Worm (Caenorhabditis elegans): ENCODE measurements around the gene nhr-137.
A peak's percentile ranks its signal among the peaks of the same experiment; 100 is the strongest.

nhr-137 gene

DNA sequence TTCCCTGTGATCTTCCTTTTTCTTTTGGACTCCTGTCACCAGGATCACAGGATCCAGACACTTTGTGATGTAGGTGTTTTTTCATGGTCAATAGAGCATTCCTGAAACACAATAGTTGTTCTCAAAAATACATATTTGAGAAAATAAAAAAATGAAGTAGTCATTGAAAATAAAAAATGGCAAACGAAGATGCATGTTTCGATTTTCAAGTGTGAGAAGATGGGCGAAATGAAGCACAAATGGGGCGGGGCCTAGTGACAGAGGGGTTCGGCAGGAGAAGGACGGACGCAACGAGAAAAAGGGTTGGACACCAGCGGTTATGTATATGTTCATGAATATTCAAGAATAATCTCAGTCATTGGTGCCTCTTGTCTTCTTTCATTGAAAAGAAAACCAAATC, 21.2 kb upstream of the nhr-137 start, which contains the start of gene F38B6.6:
Gene F38B6.6, minus strand, starts transcription at position 101 of the 400 bp plus-strand sequence.
- TF ChIP-seq nhr-102 (tag; optimal IDR thresholded peaks at IDR 0.05) (no peak), fkh-10 (GFP tag; optimal IDR thresholded peaks at IDR 0.05) (peak; percentile 11)

DNA sequence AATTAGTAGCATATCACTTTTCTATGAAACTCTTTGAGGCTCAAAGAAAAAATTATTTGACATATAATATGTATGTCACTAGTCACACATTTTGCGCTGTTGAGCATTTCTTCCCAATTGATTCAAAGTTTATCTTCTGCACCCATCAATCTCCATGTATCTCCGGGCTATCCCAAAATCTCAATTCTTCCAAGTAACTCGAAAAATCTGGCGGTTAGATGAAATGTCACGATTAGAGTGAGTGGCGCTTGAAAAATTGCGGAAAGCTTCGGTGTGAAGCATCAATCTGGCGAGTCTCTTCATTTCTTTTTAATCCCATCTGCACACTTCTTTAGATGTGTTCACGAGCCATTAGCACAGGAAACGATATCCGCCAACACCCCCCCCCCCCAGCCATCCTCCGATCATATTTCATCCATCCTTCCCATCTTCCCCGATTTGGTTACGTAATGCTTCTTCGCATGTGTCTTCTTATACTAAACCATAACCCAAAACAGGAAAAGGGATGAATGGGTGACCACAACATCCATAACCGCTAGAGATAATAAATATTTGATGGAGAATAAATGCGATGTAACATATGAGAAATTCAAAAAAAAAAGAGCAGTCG, 20.2 kb upstream of the nhr-137 start:
- TF ChIP-seq ceh-20 (GFP tag; IDR thresholded peaks at IDR 0.05) (0 out of 2 replicates have a peak, but pooled peaks have one; percentile 16), lin-39 (tag; optimal IDR thresholded peaks at IDR 0.05) (no peak), unc-62 (GFP tag; optimal IDR thresholded peaks at IDR 0.05 in 1 of 2) (peak in 1 of 2 experiments; percentile 89), unc-62 (tag; optimal IDR thresholded peaks at IDR 0.05) (no peak), aha-1 (tag) (peak; percentile 63), nhr-42 (GFP tag; IDR thresholded peaks at IDR 0.05) (no peak)

DNA sequence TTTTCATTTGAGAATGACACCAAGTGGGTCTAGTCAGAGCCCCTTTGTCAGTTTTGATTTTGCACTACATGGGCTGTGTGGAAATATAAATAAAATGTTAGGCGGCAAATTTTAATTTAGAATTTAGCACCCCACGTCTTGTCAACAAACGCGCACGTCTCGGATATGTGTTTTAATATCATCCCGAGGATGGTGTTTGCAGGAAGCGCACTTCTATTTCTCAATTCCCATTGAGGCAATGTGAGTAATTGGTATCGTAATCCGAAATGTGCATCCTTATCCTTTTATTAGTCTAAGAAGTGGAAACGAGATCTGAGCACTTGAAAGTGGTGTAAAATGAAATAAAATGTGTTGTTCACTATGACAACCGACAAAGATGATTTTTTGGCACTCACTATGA, 18.9 kb upstream of the nhr-137 start:
- TF ChIP-seq daf-8 (GFP tag; IDR thresholded peaks at IDR 0.05): no peak
- TF ChIP-seq aha-1 (tag): peak; percentile 66

DNA sequence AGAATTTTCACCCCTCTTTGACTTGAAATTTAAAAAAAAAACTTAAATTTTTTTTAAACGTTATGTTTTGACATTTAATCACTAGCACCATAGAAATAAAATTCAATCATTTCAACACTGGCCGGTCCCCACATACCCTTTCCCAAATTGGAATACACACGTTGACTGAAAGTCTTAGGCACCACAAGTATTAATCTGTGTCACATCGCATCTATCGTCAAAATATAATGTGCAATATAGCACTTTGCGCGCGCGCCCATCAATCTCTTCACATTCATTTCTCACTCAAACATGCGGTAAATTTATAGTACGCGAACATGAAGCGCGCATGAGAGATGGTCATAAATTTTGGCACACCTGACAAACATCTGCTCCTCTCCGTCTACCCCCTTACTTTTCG, 18.5 kb upstream of the nhr-137 start:
- no peak for TF ChIP-seq dmd-6 (GFP tag; IDR thresholded peaks at IDR 0.05)
- TF ChIP-seq unc-62 (GFP tag; optimal IDR thresholded peaks at IDR 0.05 in 1 of 2): peak in 1 of 2 experiments; percentile 90
- TF ChIP-seq unc-62 (tag; optimal IDR thresholded peaks at IDR 0.05): no peak

DNA sequence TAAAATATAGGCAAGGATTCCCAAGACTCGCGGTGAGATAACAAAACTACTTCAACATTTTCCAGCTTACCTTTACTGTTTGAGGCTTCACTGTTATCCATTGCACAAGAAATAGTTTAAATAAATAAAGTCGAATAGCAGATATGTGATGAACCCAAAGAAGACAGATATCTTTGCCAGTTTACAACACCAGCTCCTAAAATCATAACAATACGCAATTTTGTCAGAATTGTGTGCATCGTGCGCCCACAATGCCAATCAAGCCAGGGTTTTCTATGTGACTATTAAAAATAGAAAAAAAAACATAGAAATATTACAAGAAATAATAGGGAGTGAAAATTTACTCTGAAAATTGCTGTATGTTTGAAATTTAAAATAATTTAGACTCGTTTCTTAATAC, 13.9 kb upstream of the nhr-137 start, which contains the start of gene F38B6.8:
Gene F38B6.8, minus strand, starts transcription at position 101 of the 400 bp plus-strand sequence.
- TF ChIP-seq nhr-6 (tag; optimal IDR thresholded peaks at IDR 0.05) (no peak), unc-62 (GFP tag; optimal IDR thresholded peaks at IDR 0.05 in 1 of 2) (peak in 1 of 2 experiments; percentile 13), unc-62 (tag; optimal IDR thresholded peaks at IDR 0.05) (no peak)

DNA sequence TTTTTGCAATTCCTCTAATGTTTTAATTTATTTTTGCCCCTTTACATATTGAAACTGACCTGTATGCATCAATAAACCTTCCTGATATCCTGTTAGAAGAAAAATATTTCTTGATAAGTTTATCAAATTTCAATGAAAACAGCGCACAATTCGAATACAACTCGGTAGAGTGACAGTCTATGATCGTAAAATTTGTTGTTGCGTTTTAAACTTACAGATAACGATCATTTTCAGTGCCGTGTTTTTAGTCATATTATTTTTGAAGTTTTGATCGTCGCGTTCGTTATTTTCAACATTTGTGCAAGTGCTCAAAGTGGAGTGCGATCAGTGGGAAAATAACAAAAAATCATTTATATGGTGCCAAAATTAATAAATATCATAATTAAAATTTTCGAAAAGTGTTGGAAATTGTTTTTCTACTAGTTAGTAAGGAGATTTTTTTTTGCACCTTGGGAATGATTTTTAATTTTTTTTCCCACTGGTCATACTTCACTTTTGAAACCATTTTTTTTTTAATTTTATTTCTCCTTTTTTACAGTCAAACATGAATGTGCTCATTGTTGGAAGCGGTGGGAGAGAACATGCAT, 5.6 kb upstream of the nhr-137 start, which contains the start of gene F38B6.4:
Gene F38B6.4, plus strand, starts transcription at position 537 of the 587 bp plus-strand sequence.
- TF ChIP-seq dmd-6 (GFP tag; IDR thresholded peaks at IDR 0.05) (peak; percentile 58), unc-130 (GFP tag; optimal IDR thresholded peaks at IDR 0.05) (no peak), lin-13 (GFP tag; optimal IDR thresholded peaks at IDR 0.05) (no peak), zfp-2 (tag; optimal IDR thresholded peaks at IDR 0.05) (no peak), pqm-1 (tag; optimal IDR thresholded peaks at IDR 0.05) (peak; percentile 48), snpc-4 (tag; optimal IDR thresholded peaks at IDR 0.05) (no peak), ama-1 (optimal IDR thresholded peaks at IDR 0.05) (no peak), pha-4 (GFP tag; IDR thresholded peaks at IDR 0.05) (no peak), pha-4 (tag; optimal IDR thresholded peaks at IDR 0.05) (no peak), nhr-42 (GFP tag; IDR thresholded peaks at IDR 0.05) (no peak), saeg-2 (GFP tag; IDR thresholded peaks at IDR 0.05) (no peak), mes-2 (tag; optimal IDR thresholded peaks at IDR 0.05; ENCODE audit: poor library complexity, severe bottlenecking) (no peak), lir-3 (tag; optimal IDR thresholded peaks at IDR 0.05) (no peak), mdt-29 (GFP tag; IDR thresholded peaks at IDR 0.05) (no peak), duxl-1 (tag; optimal IDR thresholded peaks at IDR 0.05; ENCODE audit: poor library complexity) (no peak), aha-1 (tag) (no peak), F44E2.7 (GFP tag; IDR thresholded peaks at IDR 0.05) (no peak), zag-1 (tag; optimal IDR thresholded peaks at IDR 0.05) (no peak), daf-12 (tag; optimal IDR thresholded peaks at IDR 0.05) (no peak), madf-9 (GFP tag; conservative IDR thresholded peaks at IDR 0.05) (no peak), set-16 (GFP tag; IDR thresholded peaks at IDR 0.05) (no peak), php-3 (GFP tag; IDR thresholded peaks at IDR 0.05) (peak; percentile 54; the same call in 1 of the 2 replicates), ZK546.5 (tag; optimal IDR thresholded peaks at IDR 0.05) (no peak), mep-1 (tag; optimal IDR thresholded peaks at IDR 0.05) (no peak), daf-16 (GFP tag; optimal IDR thresholded peaks at IDR 0.05) (no peak), daf-16 (tag; optimal IDR thresholded peaks at IDR 0.05) (peak; percentile 98), mdl-1 (tag; optimal IDR thresholded peaks at IDR 0.05) (no peak), nhr-10 (tag; optimal IDR thresholded peaks at IDR 0.05) (no peak), hlh-11 (tag; optimal IDR thresholded peaks at IDR 0.05) (peak; percentile 45), cey-2 (tag; optimal IDR thresholded peaks at IDR 0.05; ENCODE audit: borderline replicate concordance, insufficient read depth) (no peak), mxl-3 (GFP tag; optimal IDR thresholded peaks at IDR 0.05) (no peak), ztf-7 (tag; optimal IDR thresholded peaks at IDR 0.05) (no peak)

All from whole organism, L4 larva.